Worm (Caenorhabditis elegans) whole organism, L1 larva: ENCODE measurements around the gene txt-9.

Experiments used
- C16A3.4 ChIP-seq: fragments of 150-350 bp; optimal IDR thresholded peaks from 2 replicates; lab custom pipeline; 2014; ENCODE audit warnings: missing biosample characterization, missing genetic modification characterization
- C34B4.2 ChIP-seq: sonication (generic microtip); optimal IDR thresholded peaks from 2 replicates; lab custom pipeline; 2017; ENCODE audit warnings: mild to moderate bottlenecking, missing genetic modification characterization, missing compliant biosample characterization
- Y116A8C.19 ChIP-seq: sonication (generic microtip); optimal IDR thresholded peaks from 2 replicates; lab custom pipeline; 2016; ENCODE audit warnings: missing compliant biosample characterization, missing genetic modification characterization, borderline replicate concordance
- aha-1 ChIP-seq: fragments of 150-350 bp; optimal IDR thresholded peaks from 2 replicates; lab custom pipeline; 2014; ENCODE audit warnings: missing biosample characterization, missing genetic modification characterization
- alr-1 ChIP-seq: fragments of 200-800 bp; sonication (Bioruptor generic); optimal IDR thresholded peaks from 2 replicates; lab custom pipeline; 2018; ENCODE audit warnings: borderline replicate concordance, mild to moderate bottlenecking, missing genetic modification characterization, missing compliant biosample characterization
- blmp-1 ChIP-seq: fragments of 150-350 bp; optimal IDR thresholded peaks from 2 replicates; lab custom pipeline; 2014; ENCODE audit warnings: missing biosample characterization, missing genetic modification characterization
- ceh-82 ChIP-seq, 3 experiments: fragments of 150-350 bp in 1 of 3; sonication (generic microtip) in 2 of 3; optimal IDR thresholded peaks; 2 replicates each; lab custom pipeline; 2014 to 2017; ENCODE audit warnings: missing biosample characterization in 3 of 3, missing genetic modification characterization in 3 of 3
- ceh-90 ChIP-seq: sonication (generic microtip); optimal IDR thresholded peaks from 2 replicates; lab custom pipeline; 2016; ENCODE audit warnings: missing genetic modification characterization, missing compliant biosample characterization
- ces-1 ChIP-seq: fragments of 150-350 bp; optimal IDR thresholded peaks from 2 replicates; lab custom pipeline; 2014; ENCODE audit warnings: missing biosample characterization, missing genetic modification reagents, missing genetic modification characterization
- dpl-1 ChIP-seq, 3 experiments: fragments of 150-350 bp in 2 of 3; sonication (generic microtip) in 1 of 3; optimal IDR thresholded peaks; 2 replicates each; lab custom pipeline; 2014 to 2017; ENCODE audit warnings: missing biosample characterization in 3 of 3, missing genetic modification characterization in 3 of 3, missing genetic modification reagents in 3 of 3
- dsc-1 ChIP-seq: sonication (generic microtip); optimal IDR thresholded peaks from 2 replicates; lab custom pipeline; 2016; ENCODE audit warnings: mild to moderate bottlenecking, missing genetic modification characterization, missing compliant biosample characterization
- egl-27 ChIP-seq, 2 experiments: fragments of 150-350 bp in 1 of 2; sonication (generic microtip); optimal IDR thresholded peaks; 3 replicates each; lab custom pipeline; 2017 to 2018; ENCODE audit warnings: missing biosample characterization in 2 of 2, missing genetic modification characterization in 2 of 2, missing genetic modification reagents in 2 of 2
- elt-2 ChIP-seq: sonication (generic microtip); optimal IDR thresholded peaks from 2 replicates; lab custom pipeline; 2016; ENCODE audit warnings: missing genetic modification characterization, mild to moderate bottlenecking, inconsistent platforms, missing compliant biosample characterization, missing genetic modification reagents
- elt-3 ChIP-seq, 6 experiments: fragments of 150-350 bp in 1 of 6; sonication (generic microtip); optimal IDR thresholded peaks; 2 replicates each; lab custom pipeline; 2017 to 2018; ENCODE audit warnings: missing biosample characterization in 6 of 6, missing genetic modification characterization in 6 of 6, inconsistent platforms in 1 of 6
- ets-5 ChIP-seq: fragments of 200-800 bp; sonication (Bioruptor generic); IDR thresholded peaks from 2 replicates; pipeline ENCODE4 v1.3.6; 2022; ENCODE audit warnings: missing genetic modification characterization, missing compliant biosample characterization
- fkh-4 ChIP-seq: sonication (generic microtip); optimal IDR thresholded peaks from 2 replicates; lab custom pipeline; 2016; ENCODE audit warnings: missing compliant biosample characterization, missing genetic modification characterization, borderline replicate concordance
- fos-1 ChIP-seq: fragments of 150-350 bp; optimal IDR thresholded peaks from 2 replicates; lab custom pipeline; 2014; ENCODE audit warnings: missing biosample characterization, missing genetic modification characterization
- hlh-4 ChIP-seq: sonication (generic microtip); optimal IDR thresholded peaks from 2 replicates; lab custom pipeline; 2016; ENCODE audit warnings: mild to moderate bottlenecking, missing genetic modification characterization, missing compliant biosample characterization
- hpl-2 ChIP-seq: fragments of 150-350 bp; optimal IDR thresholded peaks from 2 replicates; lab custom pipeline; 2014; ENCODE audit warnings: missing biosample characterization, missing genetic modification reagents, missing genetic modification characterization
- irx-1 ChIP-seq: sonication (generic microtip); optimal IDR thresholded peaks from 2 replicates; lab custom pipeline; 2016; ENCODE audit warnings: missing genetic modification characterization, missing compliant biosample characterization
- jun-1 ChIP-seq: fragments of 150-350 bp; optimal IDR thresholded peaks from 2 replicates; lab custom pipeline; 2014; ENCODE audit warnings: missing biosample characterization, missing genetic modification reagents, missing genetic modification characterization
- lin-13 ChIP-seq: fragments of 150-350 bp; optimal IDR thresholded peaks from 2 replicates; lab custom pipeline; 2014; ENCODE audit warnings: missing biosample characterization, missing genetic modification reagents, missing genetic modification characterization
- lin-14 ChIP-seq: fragments of 200-800 bp; sonication (Bioruptor generic); optimal IDR thresholded peaks from 2 replicates; lab custom pipeline; 2018; ENCODE audit warnings: mild to moderate bottlenecking, missing genetic modification characterization, moderate library complexity, missing compliant biosample characterization
- lin-15B ChIP-seq: fragments of 150-350 bp; sonication (generic microtip); optimal IDR thresholded peaks from 3 replicates; lab custom pipeline; 2014; ENCODE audit warnings: missing biosample characterization, missing genetic modification characterization
- lin-39 ChIP-seq: fragments of 150-350 bp; optimal IDR thresholded peaks from 2 replicates; lab custom pipeline; 2014; ENCODE audit warnings: missing biosample characterization, missing genetic modification reagents, missing genetic modification characterization
- lsy-2 ChIP-seq, 2 experiments: fragments of 150-350 bp; optimal IDR thresholded peaks; 2 replicates each; lab custom pipeline; 2014; ENCODE audit warnings: missing biosample characterization in 2 of 2, missing genetic modification characterization in 2 of 2
- mab-9 ChIP-seq: fragments of 200-800 bp; sonication (Bioruptor generic); IDR thresholded peaks from 2 replicates; pipeline ENCODE4 v1.3.6; 2022; ENCODE audit warnings: missing genetic modification reagents, missing genetic modification characterization, missing compliant biosample characterization
- mdl-1 ChIP-seq, 2 experiments: fragments of 150-350 bp; optimal IDR thresholded peaks; 2 replicates each; lab custom pipeline; 2014 to 2017; ENCODE audit warnings: missing biosample characterization in 2 of 2, missing genetic modification characterization in 2 of 2, inconsistent platforms in 1 of 2
- nhr-11 ChIP-seq: fragments of 150-350 bp; optimal IDR thresholded peaks from 2 replicates; lab custom pipeline; 2014; ENCODE audit warnings: missing biosample characterization, missing genetic modification characterization
- nhr-237 ChIP-seq: fragments of 150-350 bp; optimal IDR thresholded peaks from 2 replicates; lab custom pipeline; 2014; ENCODE audit warnings: missing biosample characterization, missing genetic modification characterization
- nhr-28 ChIP-seq: fragments of 150-350 bp; optimal IDR thresholded peaks from 2 replicates; lab custom pipeline; 2014; ENCODE audit warnings: missing biosample characterization, missing genetic modification characterization
- nhr-71 ChIP-seq: sonication (generic microtip); optimal IDR thresholded peaks from 2 replicates; lab custom pipeline; 2016; ENCODE audit warnings: mild to moderate bottlenecking, missing genetic modification characterization, moderate library complexity, missing compliant biosample characterization
- nhr-77 ChIP-seq: fragments of 150-350 bp; optimal IDR thresholded peaks from 2 replicates; lab custom pipeline; 2014; ENCODE audit warnings: missing biosample characterization, missing genetic modification characterization
- nhr-84 ChIP-seq: sonication (generic microtip); optimal IDR thresholded peaks from 2 replicates; lab custom pipeline; 2017; ENCODE audit warnings: missing biosample characterization, missing genetic modification characterization
- pag-3 ChIP-seq: sonication (generic microtip); optimal IDR thresholded peaks from 2 replicates; lab custom pipeline; 2017; ENCODE audit warnings: missing genetic modification characterization, mild to moderate bottlenecking, missing compliant biosample characterization, antibody characterized with exemption, borderline replicate concordance; ENCODE audit not compliant: insufficient read depth
- pax-3 ChIP-seq: fragments of 200-800 bp; sonication (Bioruptor generic); optimal IDR thresholded peaks from 2 replicates; lab custom pipeline; 2018; ENCODE audit warnings: mild to moderate bottlenecking, missing genetic modification characterization, moderate library complexity, missing compliant biosample characterization
- pqm-1 ChIP-seq: sonication (generic microtip); optimal IDR thresholded peaks from 3 replicates; lab custom pipeline; 2017; ENCODE audit warnings: missing biosample characterization, missing genetic modification characterization
- rnt-1 ChIP-seq: sonication (generic microtip); optimal IDR thresholded peaks from 2 replicates; lab custom pipeline; 2016; ENCODE audit warnings: mild to moderate bottlenecking, missing genetic modification characterization, moderate library complexity, missing compliant biosample characterization
- snpc-4 ChIP-seq: fragments of 150-350 bp; optimal IDR thresholded peaks from 2 replicates; lab custom pipeline; 2014; ENCODE audit warnings: missing biosample characterization, missing genetic modification characterization
- snu-23 ChIP-seq: sonication (generic microtip); optimal IDR thresholded peaks from 2 replicates; lab custom pipeline; 2016; ENCODE audit warnings: missing genetic modification characterization, missing compliant biosample characterization
- sptf-1 ChIP-seq: fragments of 150-350 bp; optimal IDR thresholded peaks from 2 replicates; lab custom pipeline; 2014; ENCODE audit warnings: missing biosample characterization, missing genetic modification characterization
- swsn-7 ChIP-seq: sonication (generic microtip); optimal IDR thresholded peaks from 2 replicates; lab custom pipeline; 2016; ENCODE audit warnings: missing genetic modification characterization, missing compliant biosample characterization
- tbx-2 ChIP-seq: sonication (generic microtip); optimal IDR thresholded peaks from 2 replicates; lab custom pipeline; 2016; ENCODE audit warnings: missing genetic modification characterization, missing compliant biosample characterization
- tlp-1 ChIP-seq: fragments of 150-350 bp; optimal IDR thresholded peaks from 2 replicates; lab custom pipeline; 2014; ENCODE audit warnings: missing biosample characterization, missing genetic modification characterization
- unc-30 ChIP-seq: sonication (generic microtip); optimal IDR thresholded peaks from 2 replicates; lab custom pipeline; 2017; ENCODE audit warnings: missing biosample characterization, missing genetic modification characterization
- unc-62 ChIP-seq: fragments of 150-350 bp; optimal IDR thresholded peaks from 2 replicates; lab custom pipeline; 2014; ENCODE audit warnings: missing biosample characterization, missing genetic modification reagents, missing genetic modification characterization
- unc-86 ChIP-seq: sonication (generic microtip); optimal IDR thresholded peaks from 2 replicates; lab custom pipeline; 2016; ENCODE audit warnings: missing genetic modification characterization, missing compliant biosample characterization
- vab-15 ChIP-seq: sonication (generic microtip); optimal IDR thresholded peaks from 2 replicates; lab custom pipeline; 2017; ENCODE audit warnings: missing genotype, mild to moderate bottlenecking, missing genetic modification characterization, missing compliant biosample characterization
- xbp-1 ChIP-seq: sonication (generic microtip); optimal IDR thresholded peaks from 2 replicates; lab custom pipeline; 2016; ENCODE audit warnings: missing genetic modification characterization, missing compliant biosample characterization
- zag-1 ChIP-seq: fragments of 150-350 bp; optimal IDR thresholded peaks from 2 replicates; lab custom pipeline; 2014; ENCODE audit warnings: missing biosample characterization, missing genetic modification characterization
- zip-4 ChIP-seq: fragments of 200-800 bp; sonication (Bioruptor generic); optimal IDR thresholded peaks from 2 replicates; lab custom pipeline; 2018; ENCODE audit warnings: mild to moderate bottlenecking, missing genetic modification characterization, moderate library complexity, missing compliant biosample characterization
- ztf-4 ChIP-seq: fragments of 150-350 bp; optimal IDR thresholded peaks from 2 replicates; lab custom pipeline; 2014; ENCODE audit warnings: missing biosample characterization, missing genetic modification characterization

The txt-9 gene

ce11 chrII:5055129-5055666 lies 30.4 kb upstream of the txt-9 start, which contains the start of the genes ify-1 and rpl-22 (continued):
- TF ChIP-seq unc-86 (tag; lab: Kevin White, UChicago) (peak; percentile 88), nhr-11 (tag; lab: Kevin White, UChicago) (peak; percentile 72), xbp-1 (peak; percentile 93), snu-23 (GFP tag; lab: Kevin White, UChicago) (peak; percentile 98), sptf-1 (tag; lab: Kevin White, UChicago) (no peak), dpl-1 (GFP tag; optimal IDR thresholded peaks at IDR 0.05; lab: Kevin White, UChicago) (peak; percentile 93 to 94 (median 94)), egl-27 (tag; optimal IDR thresholded peaks at IDR 0.05; lab: Kevin White, UChicago) (peak in 1 of 2 experiments; percentile 36), nhr-84 (no peak), C16A3.4 (tag; lab: Kevin White, UChicago) (peak; percentile 98), lin-39 (tag; lab: Kevin White, UChicago) (peak; percentile 82), lin-14 (peak; percentile 92), swsn-7 (tag; lab: Kevin White, UChicago) (peak; percentile 93), elt-3 (tag; optimal IDR thresholded peaks at IDR 0.05; lab: Kevin White, UChicago) (peak; percentile 5 to 98 (median 78)), nhr-28 (tag; lab: Kevin White, UChicago) (no peak), zip-4 (GFP tag; lab: Kevin White, UChicago) (peak; percentile 78), hlh-4 (tag; lab: Kevin White, UChicago) (no peak), ceh-90 (tag; lab: Kevin White, UChicago) (no peak), jun-1 (tag; lab: Kevin White, UChicago) (peak; percentile 89), elt-2 (tag; lab: Kevin White, UChicago) (peak; percentile 99), mdl-1 (tag; optimal IDR thresholded peaks at IDR 0.05; lab: Kevin White, UChicago) (peak in 1 of 2 experiments; percentile 90), unc-62 (GFP tag; lab: Kevin White, UChicago) (no peak), lin-13 (peak; percentile 93), nhr-71 (tag; lab: Kevin White, UChicago) (peak; percentile 96), irx-1 (tag; lab: Kevin White, UChicago) (peak; percentile 85), pqm-1 (no peak), unc-30 (tag; lab: Kevin White, UChicago) (no peak), ceh-82 (tag; optimal IDR thresholded peaks at IDR 0.05; lab: Kevin White, UChicago) (peak; percentile 89 to 97 (median 94)), tbx-2 (tag; lab: Kevin White, UChicago) (peak; percentile 92), aha-1 (tag; lab: Kevin White, UChicago) (peak; percentile 36), dsc-1 (tag; lab: Kevin White, UChicago) (peak; percentile 89), rnt-1 (tag; lab: Kevin White, UChicago) (peak; percentile 96), lsy-2 (tag; optimal IDR thresholded peaks at IDR 0.05; lab: Kevin White, UChicago) (peak; percentile 99 to 100), fos-1 (tag; lab: Kevin White, UChicago) (peak; percentile 86), ets-5 (GFP tag; lab: Robert Waterston, UW) (no peak), hpl-2 (GFP tag; lab: Kevin White, UChicago) (peak; percentile 75), pax-3 (tag; lab: Kevin White, UChicago) (peak; percentile 81), nhr-77 (tag; lab: Kevin White, UChicago) (peak; percentile 95), zag-1 (tag; lab: Kevin White, UChicago) (peak; percentile 17), blmp-1 (tag; lab: Kevin White, UChicago) (peak; percentile 87), nhr-237 (tag; lab: Kevin White, UChicago) (peak; percentile 77), Y116A8C.19 (tag; lab: Kevin White, UChicago) (no peak), fkh-4 (tag; lab: Kevin White, UChicago) (peak; percentile 54), snpc-4 (tag; lab: Kevin White, UChicago) (peak; percentile 93), pag-3 (tag; lab: Kevin White, UChicago) (no peak), tlp-1 (tag; lab: Kevin White, UChicago) (no peak), lin-15B (tag; lab: Kevin White, UChicago) (peak; percentile 97), ztf-4 (tag; lab: Kevin White, UChicago) (peak; percentile 88), alr-1 (no peak), vab-15 (tag; lab: Kevin White, UChicago) (peak; percentile 90), ces-1 (GFP tag; lab: Kevin White, UChicago) (no peak), C34B4.2 (no peak), mab-9 (GFP tag; lab: Robert Waterston, UW) (peak; percentile 53; the same call in 1 of the 2 replicates)
